Fruit fly (Drosophila melanogaster): ENCODE results near the gene Or85e.
A peak's percentile ranks its signal among the peaks of the same experiment; 100 is the strongest.

The Or85e gene

DNA sequence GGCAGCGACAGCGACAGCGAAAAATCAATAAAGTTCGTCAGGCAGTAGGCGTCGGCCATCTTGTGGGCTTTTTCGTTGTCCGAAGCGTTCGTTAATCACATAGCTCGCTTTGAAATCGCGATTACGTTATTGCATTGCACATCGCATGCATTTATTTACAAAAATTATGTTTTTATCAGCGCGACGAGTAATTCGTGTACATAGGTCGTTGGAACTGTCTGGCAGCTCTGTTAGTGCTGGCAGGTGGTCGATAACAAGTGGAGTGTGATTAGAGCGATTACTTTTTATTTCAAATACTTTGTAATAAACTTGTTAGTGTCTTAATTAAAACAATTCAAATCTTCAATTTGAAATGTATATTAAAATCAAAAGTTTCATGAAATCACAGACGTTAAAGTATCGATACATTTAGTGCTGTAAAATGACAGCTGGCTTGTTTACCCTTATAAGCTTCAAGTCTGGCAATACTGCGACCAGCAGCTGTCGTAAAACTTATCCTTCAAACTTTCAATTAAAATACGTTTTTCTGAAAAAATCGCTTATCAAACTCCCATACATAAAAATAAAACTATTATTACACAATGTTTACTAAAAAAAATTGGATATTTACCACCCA lies 28.1 kb upstream of the Or85e start, which contains the start of gene CG8032 (continued):
- TF ChIP-seq prd (optimal IDR thresholded peaks at IDR 0.05) (no peak), prd (GFP tag; IDR thresholded peaks at IDR 0.05) (peak; percentile 35; the same call in 1 of the 3 replicates), CG2875 (GFP tag; optimal IDR thresholded peaks at IDR 0.05) (no peak), Abd-B (GFP tag; optimal IDR thresholded peaks at IDR 0.05) (peak; percentile 29), lmd (GFP tag; IDR thresholded peaks at IDR 0.05) (peak; percentile 15; the same call in 1 of the 2 replicates), CG1832 (GFP tag; optimal IDR thresholded peaks at IDR 0.05) (no peak), insv (GFP tag; optimal IDR thresholded peaks at IDR 0.05) (peak in 1 of 2 experiments; percentile 12), CoRest (tag; optimal IDR thresholded peaks at IDR 0.05) (peak; percentile 54), CG34422 (GFP tag; IDR thresholded peaks at IDR 0.05) (no peak), Lpt (GFP tag; optimal IDR thresholded peaks at IDR 0.05) (no peak), CG6813 (GFP tag; optimal IDR thresholded peaks at IDR 0.05) (no peak), Atf6 (GFP tag; IDR thresholded peaks at IDR 0.05) (peak; percentile 39; the same call in 1 of the 2 replicates), C15 (GFP tag; IDR thresholded peaks at IDR 0.05) (no peak), CG15479 (GFP tag; optimal IDR thresholded peaks at IDR 0.05) (no peak), grau (tag; optimal IDR thresholded peaks at IDR 0.05) (peak; percentile 50), Stat92E (GFP tag; optimal IDR thresholded peaks at IDR 0.05) (no peak), CG12744 (GFP tag; optimal IDR thresholded peaks at IDR 0.05) (no peak), CG9727 (GFP tag; optimal IDR thresholded peaks at IDR 0.05) (peak; percentile 49), CG14014 (GFP tag; IDR thresholded peaks at IDR 0.05) (no peak), CG9609 (GFP tag; optimal IDR thresholded peaks at IDR 0.05) (no peak), ara (GFP tag; IDR thresholded peaks at IDR 0.05) (no peak), tap (tag; optimal IDR thresholded peaks at IDR 0.05) (peak; percentile 16), sima (GFP tag; optimal IDR thresholded peaks at IDR 0.05) (no peak), run (tag; optimal IDR thresholded peaks at IDR 0.05) (no peak), CHES-1-like (GFP tag; optimal IDR thresholded peaks at IDR 0.05) (no peak), lbe (GFP tag; optimal IDR thresholded peaks at IDR 0.05) (peak; percentile 16), peb (GFP tag; IDR thresholded peaks at IDR 0.05) (0 out of 2 replicates have a peak, but pooled peaks have one; percentile 17), CG9437 (GFP tag; optimal IDR thresholded peaks at IDR 0.05) (no peak), CG17612 (GFP tag; IDR thresholded peaks at IDR 0.05) (no peak), CG6175 (GFP tag; IDR thresholded peaks at IDR 0.05) (no peak), Optix (GFP tag; IDR thresholded peaks at IDR 0.05) (no peak), CG6791 (GFP tag; IDR thresholded peaks at IDR 0.05; ENCODE audit: partially characterized antibody) (no peak), CG4820 (GFP tag; optimal IDR thresholded peaks at IDR 0.05) (peak; percentile 44), CG8478 (optimal IDR thresholded peaks at IDR 0.05) (no peak), BEAF-32 (GFP tag; optimal IDR thresholded peaks at IDR 0.05) (peak; percentile 81), CkIIα-i1 (GFP tag; IDR thresholded peaks at IDR 0.05) (no peak), CG10209 (GFP tag; optimal IDR thresholded peaks at IDR 0.05) (peak; percentile 5), Six4 (GFP tag; optimal IDR thresholded peaks at IDR 0.05) (peak; percentile 4), CG10565 (GFP tag; optimal IDR thresholded peaks at IDR 0.05) (no peak), Sox100B (GFP tag; optimal IDR thresholded peaks at IDR 0.05) (peak; percentile 25), gfzf (GFP tag; optimal IDR thresholded peaks at IDR 0.05) (peak; percentile 6), Lhr (GFP tag; optimal IDR thresholded peaks at IDR 0.05) (peak; percentile 73), CG12942 (GFP tag; optimal IDR thresholded peaks at IDR 0.05) (peak; percentile 32), cad (GFP tag; optimal IDR thresholded peaks at IDR 0.05) (no peak), NK7.1 (GFP tag; optimal IDR thresholded peaks at IDR 0.05) (no peak), CG12659 (GFP tag; optimal IDR thresholded peaks at IDR 0.05) (peak; percentile 43), dmrt11E (tag; optimal IDR thresholded peaks at IDR 0.05) (peak; percentile 0), dmrt99B (tag; optimal IDR thresholded peaks at IDR 0.05) (peak; percentile 26), ranshi (GFP tag; IDR thresholded peaks at IDR 0.05) (no peak; the same call in 1 of the 2 replicates), NC2α (GFP tag; optimal IDR thresholded peaks at IDR 0.05) (no peak), emc (GFP tag; optimal IDR thresholded peaks at IDR 0.05) (peak; percentile 2)

Measured in whole organism, embryonic.